Worm (Caenorhabditis elegans): Measurements from ENCODE around the gene gpc-1.

DNA sequence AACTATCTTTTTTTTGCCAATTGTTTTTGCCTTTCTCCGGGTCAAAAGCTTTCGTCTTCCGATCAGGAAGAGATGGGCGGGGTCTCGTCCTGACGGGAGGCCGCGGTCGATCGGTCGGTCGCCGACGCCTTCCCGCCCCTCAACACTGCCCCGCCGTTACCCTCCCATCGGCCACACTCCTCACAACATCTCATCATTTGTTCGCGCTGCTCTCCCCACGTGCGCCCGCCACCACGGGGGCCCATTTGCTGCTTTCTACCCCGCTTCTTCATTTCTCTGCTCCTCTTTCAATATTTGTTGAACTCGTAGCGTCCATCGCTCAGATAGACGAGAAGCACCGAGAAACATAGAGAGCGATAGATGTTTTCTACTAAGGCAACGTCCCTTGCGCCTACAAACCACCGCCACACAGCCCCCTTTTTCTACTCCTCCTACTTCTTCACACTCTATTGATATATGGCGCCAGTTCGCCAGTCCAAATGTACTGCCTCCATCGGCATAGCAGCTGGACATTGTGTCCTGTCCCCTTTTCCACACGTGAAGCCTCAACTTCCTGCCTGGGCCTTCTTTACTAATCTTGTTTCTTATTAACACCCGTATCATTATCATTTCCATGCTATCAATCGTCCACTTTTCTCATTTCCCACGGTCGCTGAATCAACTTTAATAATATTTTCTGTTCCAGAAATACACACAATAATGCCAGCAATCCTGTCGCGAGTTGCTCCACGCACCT lies 7.8 kb downstream of the gpc-1 start, which contains the start of gene bcat-1:
- TF ChIP-seq elt-3 (tag; optimal IDR thresholded peaks at IDR 0.05) (no peak), lin-13 (tag; optimal IDR thresholded peaks at IDR 0.05) (no peak), elt-1 (tag; optimal IDR thresholded peaks at IDR 0.05; ENCODE audit: borderline replicate concordance, insufficient read depth) (no peak), nhr-28 (tag; optimal IDR thresholded peaks at IDR 0.05) (no peak), sptf-1 (tag; optimal IDR thresholded peaks at IDR 0.05) (peak; percentile 52), blmp-1 (tag; optimal IDR thresholded peaks at IDR 0.05) (no peak), mls-2 (tag; optimal IDR thresholded peaks at IDR 0.05) (no peak), unc-62 (GFP tag; optimal IDR thresholded peaks at IDR 0.05) (no peak), ztf-11 (tag; optimal IDR thresholded peaks at IDR 0.05) (no peak), mab-5 (tag; optimal IDR thresholded peaks at IDR 0.05) (no peak)
